Worm (Caenorhabditis elegans): ENCODE results near the gene Y53F4B.43.

- TF ChIP-seq egl-18 (GFP tag; IDR thresholded peaks at IDR 0.05) (no peak), him-1 (tag; optimal IDR thresholded peaks at IDR 0.05) (peak; percentile 48), unc-62 (GFP tag; optimal IDR thresholded peaks at IDR 0.05) (no peak), ama-1 (optimal IDR thresholded peaks at IDR 0.05) (no peak), ama-1 (GFP tag; optimal IDR thresholded peaks at IDR 0.05) (peak in 1 of 2 experiments; percentile 79), hmg-1.2 (GFP tag; IDR thresholded peaks at IDR 0.05) (peak; percentile 56; the same call in 1 of the 2 replicates), T26A5.8 (tag; optimal IDR thresholded peaks at IDR 0.05) (no peak), mel-28 (tag; optimal IDR thresholded peaks at IDR 0.05; ENCODE audit: borderline replicate concordance) (no peak), hlh-12 (tag; optimal IDR thresholded peaks at IDR 0.05) (no peak), mcd-1 (GFP tag; IDR thresholded peaks at IDR 0.05) (peak; percentile 70), lin-35 (GFP tag; optimal IDR thresholded peaks at IDR 0.05) (peak in 1 of 3 experiments; percentile 26), gei-17 (GFP tag; optimal IDR thresholded peaks at IDR 0.05) (no peak), B0035.1 (tag; optimal IDR thresholded peaks at IDR 0.05) (no peak), ztf-6 (GFP tag; IDR thresholded peaks at IDR 0.05) (no peak), nhr-90 (tag; optimal IDR thresholded peaks at IDR 0.05) (no peak)
Observed at ce11 chrII:15004538-15004937, 16.3 kb downstream of the Y53F4B.43 start.

Measured in whole organism, young adult.